Worm (Caenorhabditis elegans) whole organism, late embryonic: ENCODE results near the gene srh-128.
A peak's percentile ranks its signal among the peaks of the same experiment; 100 is the strongest.

Experiments
- ahr-1 ChIP-seq: sonication (generic microtip); optimal IDR thresholded peaks from 2 replicates; lab custom pipeline; 2016; ENCODE audit warnings: missing genetic modification characterization, missing compliant biosample characterization
- ceh-14 ChIP-seq: sonication (generic microtip); optimal IDR thresholded peaks from 2 replicates; lab custom pipeline; 2016; ENCODE audit warnings: missing genotype, missing genetic modification characterization, missing compliant biosample characterization
- ceh-30 ChIP-seq: fragments of 150-350 bp; optimal IDR thresholded peaks from 2 replicates; lab custom pipeline; 2014; ENCODE audit warnings: missing biosample characterization, missing genetic modification characterization
- hlh-30 ChIP-seq: sonication (generic microtip); optimal IDR thresholded peaks from 2 replicates; lab custom pipeline; 2017; ENCODE audit warnings: antibody characterized with exemption, missing genetic modification characterization, missing compliant biosample characterization; ENCODE audit not compliant: insufficient read depth
- nfya-1 ChIP-seq: sonication (generic microtip); optimal IDR thresholded peaks from 2 replicates; lab custom pipeline; 2017; ENCODE audit warnings: missing genetic modification characterization, mild to moderate bottlenecking, missing compliant biosample characterization, antibody characterized with exemption, moderate library complexity
- pha-4 ChIP-seq: fragments of 150-350 bp; optimal IDR thresholded peaks from 2 replicates; lab custom pipeline; 2018; ENCODE audit warnings: missing biosample characterization, missing genetic modification reagents, missing genetic modification characterization
- pqm-1 ChIP-seq: sonication (generic microtip); optimal IDR thresholded peaks from 2 replicates; lab custom pipeline; 2016; ENCODE audit warnings: missing genetic modification characterization, missing compliant biosample characterization
- tbx-2 ChIP-seq: sonication (generic microtip); optimal IDR thresholded peaks from 2 replicates; lab custom pipeline; 2016; ENCODE audit warnings: missing genetic modification characterization, missing compliant biosample characterization
- unc-55 ChIP-seq: sonication (generic microtip); optimal IDR thresholded peaks from 2 replicates; lab custom pipeline; 2017; ENCODE audit warnings: missing biosample characterization, missing genetic modification reagents, missing genetic modification characterization

DNA sequence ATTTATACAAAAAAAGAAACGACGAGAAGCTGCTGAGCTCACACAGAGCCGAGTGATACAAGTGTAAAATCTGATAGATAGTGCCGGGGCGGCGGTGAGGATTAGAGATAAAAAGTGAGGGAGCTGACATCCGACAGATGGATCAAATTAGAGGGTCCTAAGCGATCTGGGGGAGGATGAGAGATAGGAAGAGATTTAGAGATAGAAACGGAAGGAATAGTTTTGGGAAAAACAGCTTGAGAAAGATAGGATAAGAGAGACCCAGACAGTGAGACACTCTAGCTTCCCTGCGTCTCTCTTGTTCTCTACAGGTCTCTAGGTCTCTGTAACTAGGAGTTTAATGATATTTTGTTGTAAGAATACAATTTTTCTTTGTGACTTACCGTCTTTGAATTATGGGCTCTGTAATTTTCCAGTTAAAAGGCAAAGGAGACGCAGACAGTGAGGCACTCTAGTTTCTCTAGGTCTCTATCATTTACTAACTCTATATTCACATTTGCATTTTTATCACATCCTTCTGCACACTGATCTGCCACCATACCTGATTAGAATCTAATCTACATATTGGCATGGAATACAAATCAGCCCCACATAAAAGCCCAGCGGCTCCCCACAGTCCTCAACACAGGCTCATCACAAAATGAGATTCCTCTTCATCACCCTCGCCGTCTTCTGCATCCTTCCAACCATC lies 18.0 kb downstream of the srh-128 start, which contains the start of the genes sup-9 and nspf-1:
- TF ChIP-seq nfya-1 (tag; lab: Kevin White, UChicago) (no peak), ceh-30 (no peak), ceh-14 (tag; lab: Kevin White, UChicago) (no peak), hlh-30 (no peak), unc-55 (GFP tag; lab: Kevin White, UChicago) (peak; percentile 35), pqm-1 (tag; lab: Kevin White, UChicago) (no peak), pha-4 (tag; lab: Kevin White, UChicago) (no peak), tbx-2 (tag; lab: Kevin White, UChicago) (no peak), ahr-1 (no peak)
